Worm (Caenorhabditis elegans): ENCODE data around the gene vit-5.

The vit-5 gene

DNA sequence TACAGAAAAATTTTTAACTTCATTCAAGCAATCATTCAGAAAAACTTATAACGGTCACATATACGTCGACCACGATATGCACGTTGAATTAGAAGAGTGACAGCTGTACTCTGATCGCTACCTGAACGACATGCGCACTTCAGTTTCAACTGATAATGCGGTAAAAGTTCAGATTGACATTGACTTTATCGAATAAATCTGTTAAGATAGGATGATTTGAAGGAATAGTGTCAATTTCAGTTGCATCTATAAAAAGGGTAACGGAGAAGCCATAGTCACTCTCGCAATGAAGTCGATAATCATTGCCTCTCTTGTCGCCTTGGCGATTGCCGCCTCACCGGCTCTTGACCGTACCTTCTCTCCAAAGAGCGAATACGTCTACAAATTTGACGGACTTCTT lies at the start of gene vit-5:
vit-5 (plus strand) TSS at position 277 of the 400 bp plus-strand sequence.
- no peak for TF ChIP-seq ref-1 (GFP tag; conservative IDR thresholded peaks at IDR 0.05)
- no peak for TF ChIP-seq cog-1 (tag; optimal IDR thresholded peaks at IDR 0.05)
- no peak for TF ChIP-seq med-1 (GFP tag; optimal IDR thresholded peaks at IDR 0.05; ENCODE audit: insufficient read depth)
- no peak for TF ChIP-seq klf-2 (GFP tag; conservative IDR thresholded peaks at IDR 0.05)
- TF ChIP-seq T22C8.4 (GFP tag; IDR thresholded peaks at IDR 0.05): no peak
- TF ChIP-seq ztf-29 (GFP tag; IDR thresholded peaks at IDR 0.05): no peak
- TF ChIP-seq ztf-23 (GFP tag; IDR thresholded peaks at IDR 0.05): no peak
- no peak for TF ChIP-seq flt-1 (GFP tag; IDR thresholded peaks at IDR 0.05)
- TF ChIP-seq tab-1 (GFP tag; IDR thresholded peaks at IDR 0.05): no peak

ce11 chrX:3362378-3362777 lies 40.9 kb upstream of the vit-5 start, which contains the start of gene dhs-26:
Gene dhs-26 (minus strand): TSS chrX:3362493.
- TF ChIP-seq cog-1 (tag; optimal IDR thresholded peaks at IDR 0.05) (no peak), ztf-23 (GFP tag; IDR thresholded peaks at IDR 0.05) (no peak), flt-1 (GFP tag; IDR thresholded peaks at IDR 0.05) (no peak), T22C8.4 (GFP tag; IDR thresholded peaks at IDR 0.05) (no peak), med-1 (GFP tag; optimal IDR thresholded peaks at IDR 0.05; ENCODE audit: insufficient read depth) (no peak), klf-2 (GFP tag; conservative IDR thresholded peaks at IDR 0.05) (no peak), tab-1 (GFP tag; IDR thresholded peaks at IDR 0.05) (no peak), ref-1 (GFP tag; conservative IDR thresholded peaks at IDR 0.05) (no peak), ztf-29 (GFP tag; IDR thresholded peaks at IDR 0.05) (no peak)

ce11 chrX:3366782-3367181 lies 36.5 kb upstream of the vit-5 start:
- no peak for TF ChIP-seq klf-2 (GFP tag; conservative IDR thresholded peaks at IDR 0.05)
- no peak for TF ChIP-seq ztf-29 (GFP tag; IDR thresholded peaks at IDR 0.05)
- no peak for TF ChIP-seq cog-1 (tag; optimal IDR thresholded peaks at IDR 0.05)
- TF ChIP-seq ref-1 (GFP tag; conservative IDR thresholded peaks at IDR 0.05): no peak
- no peak for TF ChIP-seq T22C8.4 (GFP tag; IDR thresholded peaks at IDR 0.05)
- no peak for TF ChIP-seq tab-1 (GFP tag; IDR thresholded peaks at IDR 0.05)
- no peak for TF ChIP-seq ztf-23 (GFP tag; IDR thresholded peaks at IDR 0.05)
- TF ChIP-seq med-1 (GFP tag; optimal IDR thresholded peaks at IDR 0.05; ENCODE audit: insufficient read depth): no peak

DNA sequence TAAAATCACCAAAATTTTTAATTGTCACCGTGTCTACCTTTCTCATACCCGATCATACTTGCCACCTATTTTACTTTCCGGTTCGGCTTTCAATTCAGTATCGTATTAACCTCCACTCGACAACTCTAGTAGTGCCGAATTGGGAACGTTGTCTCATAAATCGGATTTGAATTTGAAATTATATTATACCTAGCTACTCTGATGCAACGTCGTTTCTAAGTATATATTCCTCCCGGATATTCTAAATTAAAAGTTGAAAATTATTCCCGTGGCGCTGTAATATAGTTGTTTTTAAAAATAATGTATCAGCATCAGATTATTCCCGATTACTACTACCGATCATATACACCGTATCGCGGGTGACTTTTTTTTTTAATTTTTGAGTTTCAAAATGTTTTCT lies 34.6 kb upstream of the vit-5 start, which contains the start of gene ZK563.2:
ZK563.2 (plus strand) TSS at position 301 of the 400 bp plus-strand sequence.
- TF ChIP-seq ztf-29 (GFP tag; IDR thresholded peaks at IDR 0.05) (no peak), klf-2 (GFP tag; conservative IDR thresholded peaks at IDR 0.05) (no peak), ztf-23 (GFP tag; IDR thresholded peaks at IDR 0.05) (no peak), cog-1 (tag; optimal IDR thresholded peaks at IDR 0.05) (no peak), T22C8.4 (GFP tag; IDR thresholded peaks at IDR 0.05) (no peak), med-1 (GFP tag; optimal IDR thresholded peaks at IDR 0.05; ENCODE audit: insufficient read depth) (no peak), tab-1 (GFP tag; IDR thresholded peaks at IDR 0.05) (no peak), ref-1 (GFP tag; conservative IDR thresholded peaks at IDR 0.05) (no peak), flt-1 (GFP tag; IDR thresholded peaks at IDR 0.05) (no peak)

- TF ChIP-seq cog-1 (tag; optimal IDR thresholded peaks at IDR 0.05) (no peak), ztf-23 (GFP tag; IDR thresholded peaks at IDR 0.05) (no peak), tab-1 (GFP tag; IDR thresholded peaks at IDR 0.05) (no peak), med-1 (GFP tag; optimal IDR thresholded peaks at IDR 0.05; ENCODE audit: insufficient read depth) (no peak), ztf-29 (GFP tag; IDR thresholded peaks at IDR 0.05) (no peak), klf-2 (GFP tag; conservative IDR thresholded peaks at IDR 0.05) (no peak), flt-1 (GFP tag; IDR thresholded peaks at IDR 0.05) (no peak)
Measured at ce11 chrX:3369442-3369841, 33.8 kb upstream of the vit-5 start.

DNA sequence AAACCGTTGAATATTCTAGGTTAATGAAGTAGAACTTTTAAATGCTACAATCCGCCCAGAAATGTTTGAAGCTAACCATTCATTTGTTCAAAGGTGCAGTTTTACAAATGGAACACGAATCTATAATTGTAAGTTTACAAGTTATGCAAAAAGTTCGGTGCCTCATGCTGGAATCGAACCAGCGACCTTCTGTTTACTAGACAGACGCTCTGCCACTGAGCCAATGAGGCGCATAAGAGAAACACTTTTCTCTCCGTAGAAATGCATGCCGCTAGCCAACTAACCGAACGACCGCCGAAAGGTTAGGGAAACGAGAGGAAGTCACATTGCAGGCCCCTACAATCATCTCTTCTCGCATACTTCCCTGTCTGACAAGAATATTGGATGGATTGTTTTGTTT lies 32.0 kb upstream of the vit-5 start:
- TF ChIP-seq flt-1 (GFP tag; IDR thresholded peaks at IDR 0.05) (peak; percentile 96), tab-1 (GFP tag; IDR thresholded peaks at IDR 0.05) (peak; percentile 95), T22C8.4 (GFP tag; IDR thresholded peaks at IDR 0.05) (peak; percentile 95), med-1 (GFP tag; optimal IDR thresholded peaks at IDR 0.05; ENCODE audit: insufficient read depth) (peak; percentile 37), ztf-29 (GFP tag; IDR thresholded peaks at IDR 0.05) (peak; percentile 95), ref-1 (GFP tag; conservative IDR thresholded peaks at IDR 0.05) (peak; percentile 82), cog-1 (tag; optimal IDR thresholded peaks at IDR 0.05) (peak; percentile 78), klf-2 (GFP tag; conservative IDR thresholded peaks at IDR 0.05) (peak; percentile 94), ztf-23 (GFP tag; IDR thresholded peaks at IDR 0.05) (peak; percentile 92)

- TF ChIP-seq med-1 (GFP tag; optimal IDR thresholded peaks at IDR 0.05; ENCODE audit: insufficient read depth) (no peak), ref-1 (GFP tag; conservative IDR thresholded peaks at IDR 0.05) (no peak), flt-1 (GFP tag; IDR thresholded peaks at IDR 0.05) (no peak), ztf-29 (GFP tag; IDR thresholded peaks at IDR 0.05) (no peak), cog-1 (tag; optimal IDR thresholded peaks at IDR 0.05) (no peak), tab-1 (GFP tag; IDR thresholded peaks at IDR 0.05) (no peak), ztf-23 (GFP tag; IDR thresholded peaks at IDR 0.05) (0 out of 2 replicates have a peak, but pooled peaks have one; percentile 22), T22C8.4 (GFP tag; IDR thresholded peaks at IDR 0.05) (no peak)
Measured at ce11 chrX:3374642-3375041, 28.6 kb upstream of the vit-5 start, which contains the start of gene clc-3. Gene clc-3 (minus strand): TSS chrX:3374742.

- no peak for TF ChIP-seq T22C8.4 (GFP tag; IDR thresholded peaks at IDR 0.05)
Measured at ce11 chrX:3375320-3375719, 28.0 kb upstream of the vit-5 start.

ce11 chrX:3379114-3379513 lies 24.2 kb upstream of the vit-5 start, which contains the start of gene sorf-1:
Gene sorf-1 (minus strand): TSS chrX:3379248.
- TF ChIP-seq ztf-23 (GFP tag; IDR thresholded peaks at IDR 0.05): no peak
- TF ChIP-seq flt-1 (GFP tag; IDR thresholded peaks at IDR 0.05): no peak
- no peak for TF ChIP-seq klf-2 (GFP tag; conservative IDR thresholded peaks at IDR 0.05)
- no peak for TF ChIP-seq ref-1 (GFP tag; conservative IDR thresholded peaks at IDR 0.05)
- TF ChIP-seq T22C8.4 (GFP tag; IDR thresholded peaks at IDR 0.05): no peak
- no peak for TF ChIP-seq med-1 (GFP tag; optimal IDR thresholded peaks at IDR 0.05; ENCODE audit: insufficient read depth)
- TF ChIP-seq cog-1 (tag; optimal IDR thresholded peaks at IDR 0.05): no peak
- no peak for TF ChIP-seq tab-1 (GFP tag; IDR thresholded peaks at IDR 0.05)
- TF ChIP-seq ztf-29 (GFP tag; IDR thresholded peaks at IDR 0.05): no peak

DNA sequence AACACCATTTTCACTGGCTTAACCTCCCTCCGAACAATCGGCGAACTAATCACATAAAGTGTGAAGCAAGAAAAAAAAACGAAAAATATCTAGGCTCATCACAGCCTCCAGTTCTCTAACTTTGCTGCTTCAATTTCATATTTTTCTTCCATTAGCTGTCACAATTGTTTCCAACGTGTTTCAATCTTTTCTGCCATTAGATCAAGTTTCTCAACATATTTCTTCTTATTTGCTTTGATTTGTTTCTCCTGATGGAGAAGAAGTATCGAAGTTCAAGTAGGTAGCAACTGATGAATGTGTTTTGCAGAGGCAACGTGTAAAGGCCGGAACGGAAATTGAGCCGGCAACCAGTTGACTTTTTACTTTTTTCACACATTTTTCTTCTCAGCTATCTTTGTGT lies 23.1 kb upstream of the vit-5 start, which contains the start of gene ZK563.7:
ZK563.7 (plus strand) TSS at position 301 of the 400 bp plus-strand sequence.
- no peak for TF ChIP-seq cog-1 (tag; optimal IDR thresholded peaks at IDR 0.05)
- TF ChIP-seq ztf-29 (GFP tag; IDR thresholded peaks at IDR 0.05): no peak
